Fruit fly (Drosophila melanogaster): ENCODE data around the gene RunxA.

RunxA gene

DNA sequence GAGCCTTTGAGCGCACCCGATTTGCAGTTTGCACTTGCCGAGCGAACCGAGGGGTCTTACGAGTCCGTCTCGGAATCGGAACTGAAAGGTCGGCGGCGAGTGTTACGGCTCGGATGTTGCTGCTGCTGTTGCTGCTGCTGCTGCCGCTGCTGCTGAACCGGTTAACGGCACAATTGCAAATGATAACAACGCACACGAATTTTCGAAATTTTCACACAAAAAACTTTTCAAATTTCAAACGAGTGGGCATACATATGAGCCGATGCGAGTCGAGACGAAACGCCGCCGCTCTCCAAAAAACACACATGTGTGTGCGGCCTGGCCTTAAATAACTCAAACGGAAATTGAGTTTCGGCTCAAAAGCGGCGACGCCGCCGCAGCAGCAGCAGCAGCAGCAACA is at the start of gene RunxA:
Gene RunxA (minus strand): TSS at position 101 of the 400 bp plus-strand sequence.
- TF ChIP-seq NC2α (GFP tag; optimal IDR thresholded peaks at IDR 0.05) (no peak), z (GFP tag; IDR thresholded peaks at IDR 0.05) (peak; percentile 89), CG12219 (GFP tag; optimal IDR thresholded peaks at IDR 0.05) (no peak), Rfx (GFP tag; IDR thresholded peaks at IDR 0.05) (no peak), Deaf1 (tag; optimal IDR thresholded peaks at IDR 0.05) (peak; percentile 23)

DNA sequence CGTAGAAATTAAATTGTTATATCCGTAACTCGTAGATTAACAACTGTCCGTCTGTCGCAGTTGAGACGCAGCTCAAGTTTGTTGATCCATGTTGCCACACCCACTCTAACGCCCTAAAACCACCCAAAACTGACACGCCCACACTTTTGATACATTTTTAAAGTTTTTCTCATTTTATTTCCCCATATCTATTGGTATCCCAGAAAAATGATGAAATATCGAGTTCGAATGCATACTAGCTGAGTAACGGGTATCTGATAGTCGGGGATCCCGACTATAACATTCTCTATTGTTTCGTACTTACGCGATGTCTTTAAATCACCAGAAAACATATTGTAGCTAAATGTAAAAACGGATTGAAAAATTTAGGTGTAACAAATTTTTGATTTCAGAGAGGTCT is 49.5 kb upstream of the RunxA start:
- peak; percentile 52; the same call in 1 of the 3 replicates for TF ChIP-seq CG7963 (GFP tag; IDR thresholded peaks at IDR 0.05; ENCODE audit: partially characterized antibody)
- TF ChIP-seq CG6791 (GFP tag; IDR thresholded peaks at IDR 0.05; ENCODE audit: partially characterized antibody), result 0 out of 3 replicates have a peak, but pooled peaks have one; percentile 47
- peak; percentile 57; the same call in 1 of the 3 replicates for TF ChIP-seq HLH4C (GFP tag; IDR thresholded peaks at IDR 0.05; ENCODE audit: partially characterized antibody)
- TF ChIP-seq CG16813 (GFP tag; IDR thresholded peaks at IDR 0.05; ENCODE audit: partially characterized antibody), result peak; percentile 47; the same call in 1 of the 3 replicates

DNA sequence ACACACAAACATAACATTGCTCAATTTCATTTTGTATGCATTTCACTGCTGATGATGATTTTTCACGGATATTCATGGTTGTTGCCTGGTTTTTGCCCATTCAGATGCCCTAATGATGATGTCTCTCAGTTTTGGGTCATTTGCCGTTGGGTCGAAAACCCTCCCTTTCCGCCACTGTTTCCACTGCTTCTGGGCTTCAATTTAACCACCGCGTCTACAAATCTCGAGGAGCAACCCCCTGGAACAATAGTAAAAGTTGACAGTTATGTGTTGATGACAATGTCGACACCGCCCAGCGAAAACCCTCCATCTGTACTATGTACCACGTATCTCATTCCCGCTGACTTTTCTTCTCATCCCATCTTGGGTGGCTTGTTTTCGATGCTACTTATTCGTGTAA is 42.8 kb upstream of the RunxA start:
- TF ChIP-seq oc (tag; optimal IDR thresholded peaks at IDR 0.05) (no peak), CG13424 (tag; optimal IDR thresholded peaks at IDR 0.05) (no peak), scrt (GFP tag; optimal IDR thresholded peaks at IDR 0.05) (no peak), tio (GFP tag; optimal IDR thresholded peaks at IDR 0.05) (no peak), CG10654 (GFP tag; optimal IDR thresholded peaks at IDR 0.05) (no peak), Taf1 (GFP tag; IDR thresholded peaks at IDR 0.05) (no peak), hbn (GFP tag; IDR thresholded peaks at IDR 0.05; ENCODE audit: partially characterized antibody) (no peak), D19A (tag; optimal IDR thresholded peaks at IDR 0.05) (no peak), pros (GFP tag; optimal IDR thresholded peaks at IDR 0.05) (peak; percentile 73), Nf-YB (GFP tag; optimal IDR thresholded peaks at IDR 0.05) (peak; percentile 52), br (optimal IDR thresholded peaks at IDR 0.05) (no peak), bab2 (GFP tag; optimal IDR thresholded peaks at IDR 0.05) (no peak), nau (GFP tag; optimal IDR thresholded peaks at IDR 0.05) (no peak), CG18476 (GFP tag; optimal IDR thresholded peaks at IDR 0.05) (no peak), CG11723 (GFP tag; optimal IDR thresholded peaks at IDR 0.05) (no peak), CG6254 (GFP tag; optimal IDR thresholded peaks at IDR 0.05) (no peak), B-H1 (GFP tag; IDR thresholded peaks at IDR 0.05) (no peak), Nf-YC (tag; optimal IDR thresholded peaks at IDR 0.05) (peak; percentile 50), CG12942 (GFP tag; optimal IDR thresholded peaks at IDR 0.05) (no peak), CG14965 (GFP tag; optimal IDR thresholded peaks at IDR 0.05; ENCODE audit: borderline replicate concordance) (no peak), zf30C (GFP tag; optimal IDR thresholded peaks at IDR 0.05) (no peak), chm (GFP tag; IDR thresholded peaks at IDR 0.05) (no peak), CG4424 (GFP tag; optimal IDR thresholded peaks at IDR 0.05) (no peak), CG2889 (GFP tag; IDR thresholded peaks at IDR 0.05) (no peak), Ssrp (tag; optimal IDR thresholded peaks at IDR 0.05) (no peak), CG13894 (tag; optimal IDR thresholded peaks at IDR 0.05) (no peak), klu (GFP tag; IDR thresholded peaks at IDR 0.05) (no peak), gsb-n (tag; optimal IDR thresholded peaks at IDR 0.05) (peak; percentile 64), abd-A (tag; optimal IDR thresholded peaks at IDR 0.05) (peak; percentile 32)

All from whole organism, embryonic.